Worm (Caenorhabditis elegans): ENCODE measurements around the gene T05A7.7.

T05A7.7 gene

ce11 chrII:4686941-4687340, 5.7 kb upstream of the T05A7.7 start, which contains the start of gene sre-39:
Gene sre-39 (plus strand): TSS chrII:4687241.
- TF ChIP-seq nhr-23 (tag; optimal IDR thresholded peaks at IDR 0.05) = no peak

- no peak for TF ChIP-seq ztf-4 (tag; optimal IDR thresholded peaks at IDR 0.05)
- TF ChIP-seq peb-1 (tag; optimal IDR thresholded peaks at IDR 0.05) = no peak
- TF ChIP-seq crh-2 (tag; optimal IDR thresholded peaks at IDR 0.05) = no peak
- no peak for TF ChIP-seq nhr-12 (tag; optimal IDR thresholded peaks at IDR 0.05)
- TF ChIP-seq nhr-6 (tag; optimal IDR thresholded peaks at IDR 0.05) = no peak
- TF ChIP-seq ztf-11 (tag; optimal IDR thresholded peaks at IDR 0.05) = no peak
- TF ChIP-seq unc-62 (GFP tag; optimal IDR thresholded peaks at IDR 0.05) = no peak
- no peak for TF ChIP-seq ztf-1 (GFP tag; conservative IDR thresholded peaks at IDR 0.05)
- TF ChIP-seq Y55F3AM.14 (GFP tag; optimal IDR thresholded peaks at IDR 0.05) = no peak
- no peak for TF ChIP-seq nhr-21 (tag; optimal IDR thresholded peaks at IDR 0.05)
- TF ChIP-seq R02D3.7 (tag; optimal IDR thresholded peaks at IDR 0.05) = no peak
- TF ChIP-seq nhr-11 (tag; optimal IDR thresholded peaks at IDR 0.05) = no peak
- TF ChIP-seq nhr-77 (tag; optimal IDR thresholded peaks at IDR 0.05) = no peak
- no peak for TF ChIP-seq F13H6.1 (tag; optimal IDR thresholded peaks at IDR 0.05)
- no peak for TF ChIP-seq zag-1 (tag; optimal IDR thresholded peaks at IDR 0.05)
These were observed 3.6 kb upstream of the T05A7.7 start for ce11 chrII:4684852-4685251.

- no peak for TF ChIP-seq unc-62 (GFP tag; optimal IDR thresholded peaks at IDR 0.05)
- TF ChIP-seq nhr-21 (tag; optimal IDR thresholded peaks at IDR 0.05) = no peak
- no peak for TF ChIP-seq ceh-16 (tag; optimal IDR thresholded peaks at IDR 0.05)
- TF ChIP-seq sem-4 (tag; optimal IDR thresholded peaks at IDR 0.05) = no peak
- no peak for TF ChIP-seq dmd-4 (tag; optimal IDR thresholded peaks at IDR 0.05)
- TF ChIP-seq mab-5 (tag; optimal IDR thresholded peaks at IDR 0.05) = no peak
- TF ChIP-seq lin-13 (GFP tag; optimal IDR thresholded peaks at IDR 0.05) = no peak
- no peak for TF ChIP-seq elt-1 (tag; optimal IDR thresholded peaks at IDR 0.05)
- no peak for TF ChIP-seq C34F6.9 (tag; optimal IDR thresholded peaks at IDR 0.05)
- TF ChIP-seq skn-1 (tag; optimal IDR thresholded peaks at IDR 0.05) = no peak
- TF ChIP-seq zag-1 (tag; optimal IDR thresholded peaks at IDR 0.05) = no peak
- no peak for TF ChIP-seq mbf-1 (tag; optimal IDR thresholded peaks at IDR 0.05)
- no peak for TF ChIP-seq nhr-129 (tag; optimal IDR thresholded peaks at IDR 0.05)
- TF ChIP-seq blmp-1 (tag; optimal IDR thresholded peaks at IDR 0.05; ENCODE audit: insufficient read depth) = no peak
- no peak for TF ChIP-seq lin-11 (tag; optimal IDR thresholded peaks at IDR 0.05)
These were observed 2.4 kb upstream of the T05A7.7 start, which contains the start of gene sre-40 for ce11 chrII:4683693-4684092. Gene sre-40 (minus strand): TSS chrII:4683793.

- TF ChIP-seq unc-62 (GFP tag; optimal IDR thresholded peaks at IDR 0.05) (no peak), ceh-16 (tag; optimal IDR thresholded peaks at IDR 0.05) (no peak), blmp-1 (tag; optimal IDR thresholded peaks at IDR 0.05; ENCODE audit: insufficient read depth) (no peak), ztf-1 (GFP tag; conservative IDR thresholded peaks at IDR 0.05) (no peak), crh-2 (tag; optimal IDR thresholded peaks at IDR 0.05) (no peak), nhr-129 (tag; optimal IDR thresholded peaks at IDR 0.05) (no peak), nhr-11 (tag; optimal IDR thresholded peaks at IDR 0.05) (no peak), lin-13 (GFP tag; optimal IDR thresholded peaks at IDR 0.05) (no peak), alr-1 (tag; optimal IDR thresholded peaks at IDR 0.05) (no peak), nhr-237 (tag; optimal IDR thresholded peaks at IDR 0.05) (no peak), lin-39 (tag; optimal IDR thresholded peaks at IDR 0.05) (no peak), snpc-4 (tag; optimal IDR thresholded peaks at IDR 0.05) (no peak), nhr-6 (tag; optimal IDR thresholded peaks at IDR 0.05) (no peak), skn-1 (tag; optimal IDR thresholded peaks at IDR 0.05) (no peak), nhr-77 (tag; optimal IDR thresholded peaks at IDR 0.05) (no peak), elt-3 (tag; optimal IDR thresholded peaks at IDR 0.05) (no peak), nhr-21 (tag; optimal IDR thresholded peaks at IDR 0.05) (no peak)
These were observed 3.4 kb downstream of the T05A7.7 start, which contains the start of gene T05A7.1 for ce11 chrII:4677916-4678315. Gene T05A7.1 (plus strand): TSS chrII:4678216.

ce11 chrII:4676241-4676640, 5.0 kb downstream of the T05A7.7 start:
- TF ChIP-seq nhr-129 (tag; optimal IDR thresholded peaks at IDR 0.05) (peak; percentile 39), ZK546.5 (tag; optimal IDR thresholded peaks at IDR 0.05) (no peak)

ce11 chrII:4675481-4675880, 5.8 kb downstream of the T05A7.7 start, which contains the start of gene T05A7.3:
Gene T05A7.3 (plus strand): TSS chrII:4675781.
- TF ChIP-seq nhr-237 (tag; optimal IDR thresholded peaks at IDR 0.05) (no peak), nhr-21 (tag; optimal IDR thresholded peaks at IDR 0.05) (no peak), nhr-25 (tag; optimal IDR thresholded peaks at IDR 0.05) (no peak), ama-1 (optimal IDR thresholded peaks at IDR 0.05) (no peak), elt-3 (tag; optimal IDR thresholded peaks at IDR 0.05) (no peak), crh-2 (tag; optimal IDR thresholded peaks at IDR 0.05) (no peak), lin-39 (tag; optimal IDR thresholded peaks at IDR 0.05) (no peak), nhr-12 (tag; optimal IDR thresholded peaks at IDR 0.05) (no peak), Y55F3AM.14 (GFP tag; optimal IDR thresholded peaks at IDR 0.05) (no peak), lin-11 (tag; optimal IDR thresholded peaks at IDR 0.05) (no peak), blmp-1 (tag; optimal IDR thresholded peaks at IDR 0.05; ENCODE audit: insufficient read depth) (no peak), lin-13 (GFP tag; optimal IDR thresholded peaks at IDR 0.05) (no peak), fos-1 (tag; optimal IDR thresholded peaks at IDR 0.05) (no peak)
